ENCODE assay signal across 1 fruit fly cellular context in the genomic region with DNA sequence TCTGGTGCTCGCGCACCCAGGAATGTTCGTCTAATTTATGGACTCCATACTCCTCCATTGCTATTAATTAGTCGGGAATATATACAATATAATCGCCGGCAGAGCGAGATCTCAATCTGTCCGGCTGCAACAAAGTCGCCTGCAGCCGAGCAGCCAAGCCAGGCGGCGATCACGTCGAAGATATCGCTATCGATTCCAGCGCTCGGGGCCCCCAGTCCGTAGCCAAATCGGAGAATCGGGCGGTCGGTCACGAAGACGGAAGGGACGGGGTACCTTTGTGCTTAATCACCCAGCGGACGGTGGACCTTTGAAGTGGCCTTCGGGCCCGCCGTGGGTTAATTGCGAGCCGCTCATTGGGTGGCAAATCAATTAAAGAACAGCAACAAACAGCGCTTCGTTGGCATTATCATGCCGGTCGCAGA.
TF ChIP-seq lines count a peak whose summit lies in the region.

No protein-coding gene starts in this region.

TF ChIP-seq in whole organism, embryonic, 481 proteins besides CTCF, POLR2A, EP300 and RAD21 (continued from another document and continues in another):
- TF ChIP-seq CG15514 (GFP tag; optimal IDR thresholded peaks at IDR 0.05; lab: Kevin White, UChicago) (no peak), salm (tag; optimal IDR thresholded peaks at IDR 0.05; lab: Kevin White, UChicago) (peak; percentile 6), grn (GFP tag; optimal IDR thresholded peaks at IDR 0.05; lab: Kevin White, UChicago) (peak; percentile 99), Dek (tag; optimal IDR thresholded peaks at IDR 0.05; lab: Kevin White, UChicago) (no peak), CG14441 (GFP tag; IDR thresholded peaks at IDR 0.05; lab: Robert Waterston, UW) (no peak), CG43689 (GFP tag; IDR thresholded peaks at IDR 0.05; lab: Robert Waterston, UW) (no peak), CG12104 (GFP tag; optimal IDR thresholded peaks at IDR 0.05; lab: Kevin White, UChicago) (no peak), vvl (GFP tag; IDR thresholded peaks at IDR 0.05; lab: Robert Waterston, UW) (peak; percentile 25; the same call in 1 of the 2 replicates), Neu2 (GFP tag; optimal IDR thresholded peaks at IDR 0.05; lab: Kevin White, UChicago; ENCODE audit: borderline replicate concordance) (no peak), chm (GFP tag; IDR thresholded peaks at IDR 0.05; lab: Robert Waterston, UW) (no peak), CG11560 (tag; IDR thresholded peaks at IDR 0.05; lab: Robert Waterston, UW) (no peak), CG12236 (GFP tag; optimal IDR thresholded peaks at IDR 0.05; lab: Kevin White, UChicago) (no peak), Hmx (GFP tag; optimal IDR thresholded peaks at IDR 0.05; lab: Kevin White, UChicago) (no peak), lab (GFP tag; optimal IDR thresholded peaks at IDR 0.05; lab: Kevin White, UChicago) (peak; percentile 52), CG9797 (GFP tag; optimal IDR thresholded peaks at IDR 0.05; lab: Kevin White, UChicago) (no peak), CG42726 (GFP tag; IDR thresholded peaks at IDR 0.05; lab: Robert Waterston, UW; ENCODE audit: partially characterized antibody) (no peak), Fer3 (tag; optimal IDR thresholded peaks at IDR 0.05; lab: Kevin White, UChicago) (no peak), nom (GFP tag; optimal IDR thresholded peaks at IDR 0.05; lab: Kevin White, UChicago) (no peak), sisA (GFP tag; IDR thresholded peaks at IDR 0.05; lab: Robert Waterston, UW) (no peak), en (GFP tag; optimal IDR thresholded peaks at IDR 0.05; lab: Kevin White, UChicago) (no peak), Mrtf (GFP tag; IDR thresholded peaks at IDR 0.05; lab: Robert Waterston, UW) (no peak), btn (GFP tag; optimal IDR thresholded peaks at IDR 0.05; lab: Kevin White, UChicago) (no peak), CG11723 (GFP tag; optimal IDR thresholded peaks at IDR 0.05; lab: Kevin White, UChicago) (no peak), CG2199 (GFP tag; IDR thresholded peaks at IDR 0.05; lab: Robert Waterston, UW) (no peak), Aef1 (GFP tag; IDR thresholded peaks at IDR 0.05; lab: Robert Waterston, UW) (no peak), dm (GFP tag; optimal IDR thresholded peaks at IDR 0.05; lab: Kevin White, UChicago) (no peak), CG16863 (GFP tag; optimal IDR thresholded peaks at IDR 0.05; lab: Kevin White, UChicago) (no peak), CG10654 (GFP tag; optimal IDR thresholded peaks at IDR 0.05; lab: Kevin White, UChicago) (no peak), HHEX (GFP tag; optimal IDR thresholded peaks at IDR 0.05; lab: Kevin White, UChicago) (no peak), CG10209 (GFP tag; optimal IDR thresholded peaks at IDR 0.05; lab: Kevin White, UChicago) (no peak), Trl (optimal IDR thresholded peaks at IDR 0.05; lab: Kevin White, UChicago) (no peak), Trl (GFP tag; optimal IDR thresholded peaks at IDR 0.05; lab: Kevin White, UChicago) (no peak), tup (GFP tag; optimal IDR thresholded peaks at IDR 0.05; lab: Kevin White, UChicago) (no peak), amos (GFP tag; IDR thresholded peaks at IDR 0.05; lab: Robert Waterston, UW; ENCODE audit: partially characterized antibody) (0 out of 2 replicates have a peak, but pooled peaks have one; percentile 5), Myb (GFP tag; optimal IDR thresholded peaks at IDR 0.05; lab: Kevin White, UChicago) (no peak), CG3407 (GFP tag; optimal IDR thresholded peaks at IDR 0.05; lab: Kevin White, UChicago) (no peak), CG13624 (GFP tag; optimal IDR thresholded peaks at IDR 0.05; lab: Kevin White, UChicago) (no peak), gro (GFP tag; optimal IDR thresholded peaks at IDR 0.05; lab: Kevin White, UChicago) (no peak), Vsx1 (GFP tag; optimal IDR thresholded peaks at IDR 0.05; lab: Kevin White, UChicago) (peak; percentile 69), klu (GFP tag; IDR thresholded peaks at IDR 0.05; lab: Robert Waterston, UW) (no peak), dati (GFP tag; IDR thresholded peaks at IDR 0.05; lab: Robert Waterston, UW) (no peak), Dfd (GFP tag; optimal IDR thresholded peaks at IDR 0.05; lab: Kevin White, UChicago) (no peak), CG10321 (GFP tag; IDR thresholded peaks at IDR 0.05; lab: Robert Waterston, UW) (no peak), CG17912 (GFP tag; optimal IDR thresholded peaks at IDR 0.05; lab: Kevin White, UChicago) (no peak), pan (optimal IDR thresholded peaks at IDR 0.05; lab: Kevin White, UChicago) (no peak), pan (GFP tag; optimal IDR thresholded peaks at IDR 0.05 in 1 of 2, IDR thresholded peaks at IDR 0.05 in 1 of 2) (peak in 1 of 2 experiments; percentile 43), crol (GFP tag; IDR thresholded peaks at IDR 0.05; lab: Robert Waterston, UW) (peak; percentile 62), run (tag; optimal IDR thresholded peaks at IDR 0.05; lab: Kevin White, UChicago) (no peak), knrl (GFP tag; IDR thresholded peaks at IDR 0.05; lab: Robert Waterston, UW; ENCODE audit: partially characterized antibody) (no peak), CG10959 (GFP tag; IDR thresholded peaks at IDR 0.05; lab: Robert Waterston, UW) (no peak), Fer2 (tag; optimal IDR thresholded peaks at IDR 0.05; lab: Kevin White, UChicago) (no peak), Poxn (GFP tag; IDR thresholded peaks at IDR 0.05; lab: Robert Waterston, UW) (no peak), CG4730 (GFP tag; IDR thresholded peaks at IDR 0.05; lab: Robert Waterston, UW) (no peak), ems (GFP tag; optimal IDR thresholded peaks at IDR 0.05; lab: Kevin White, UChicago) (no peak), NC2β (GFP tag; optimal IDR thresholded peaks at IDR 0.05; lab: Kevin White, UChicago) (no peak), CG1792 (GFP tag; optimal IDR thresholded peaks at IDR 0.05; lab: Kevin White, UChicago) (no peak), CG11093 (GFP tag; IDR thresholded peaks at IDR 0.05; lab: Robert Waterston, UW) (no peak), Hr78 (GFP tag; optimal IDR thresholded peaks at IDR 0.05; lab: Kevin White, UChicago) (no peak), otp (GFP tag; IDR thresholded peaks at IDR 0.05; lab: Robert Waterston, UW) (no peak), rib (GFP tag; IDR thresholded peaks at IDR 0.05; lab: Robert Waterston, UW) (0 out of 2 replicates have a peak, but pooled peaks have one; percentile 42), CG12299 (tag; optimal IDR thresholded peaks at IDR 0.05; lab: Kevin White, UChicago) (no peak), CG31224 (GFP tag; IDR thresholded peaks at IDR 0.05; lab: Robert Waterston, UW) (no peak), CG17186 (GFP tag; optimal IDR thresholded peaks at IDR 0.05; lab: Kevin White, UChicago) (no peak), exex (tag; optimal IDR thresholded peaks at IDR 0.05; lab: Kevin White, UChicago) (peak; percentile 84), Spps (tag; optimal IDR thresholded peaks at IDR 0.05; lab: Kevin White, UChicago) (no peak), ftz-f1 (GFP tag; optimal IDR thresholded peaks at IDR 0.05; lab: Kevin White, UChicago) (peak; percentile 21), wdn (GFP tag; IDR thresholded peaks at IDR 0.05; lab: Robert Waterston, UW) (no peak), CG6765 (GFP tag; optimal IDR thresholded peaks at IDR 0.05; lab: Kevin White, UChicago) (no peak), CG17568 (GFP tag; optimal IDR thresholded peaks at IDR 0.05; lab: Kevin White, UChicago) (no peak), Gug (GFP tag; IDR thresholded peaks at IDR 0.05; lab: Robert Waterston, UW) (no peak), Abd-B (GFP tag; optimal IDR thresholded peaks at IDR 0.05; lab: Kevin White, UChicago) (no peak), CG9932 (GFP tag; IDR thresholded peaks at IDR 0.05; lab: Robert Waterston, UW) (no peak), sd (tag; optimal IDR thresholded peaks at IDR 0.05; lab: Kevin White, UChicago) (peak; percentile 73), corto (GFP tag; optimal IDR thresholded peaks at IDR 0.05; lab: Kevin White, UChicago) (no peak), CG2678 (tag; optimal IDR thresholded peaks at IDR 0.05; lab: Kevin White, UChicago) (no peak), dpn (GFP tag; optimal IDR thresholded peaks at IDR 0.05; lab: Kevin White, UChicago) (no peak), CG3847 (GFP tag; IDR thresholded peaks at IDR 0.05; lab: Robert Waterston, UW) (no peak), insv (GFP tag; optimal IDR thresholded peaks at IDR 0.05; lab: Kevin White, UChicago) (no peak), ci (GFP tag; IDR thresholded peaks at IDR 0.05; lab: Robert Waterston, UW) (0 out of 3 replicates have a peak, but pooled peaks have one; percentile 40), Camta (GFP tag; optimal IDR thresholded peaks at IDR 0.05; lab: Kevin White, UChicago) (no peak), CG31365 (tag; optimal IDR thresholded peaks at IDR 0.05; lab: Kevin White, UChicago) (no peak), CG2120 (GFP tag; optimal IDR thresholded peaks at IDR 0.05; lab: Kevin White, UChicago) (no peak), CG9727 (GFP tag; optimal IDR thresholded peaks at IDR 0.05; lab: Kevin White, UChicago) (no peak), B-H1 (GFP tag; IDR thresholded peaks at IDR 0.05; lab: Robert Waterston, UW) (no peak), CG13894 (tag; optimal IDR thresholded peaks at IDR 0.05; lab: Kevin White, UChicago) (peak; percentile 53), Hr39 (optimal IDR thresholded peaks at IDR 0.05; lab: Kevin White, UChicago) (no peak), Antp (GFP tag; optimal IDR thresholded peaks at IDR 0.05; lab: Kevin White, UChicago) (no peak), CG10366 (GFP tag; IDR thresholded peaks at IDR 0.05; lab: Robert Waterston, UW) (no peak), CG4854 (GFP tag; optimal IDR thresholded peaks at IDR 0.05; lab: Kevin White, UChicago) (no peak), Hr3 (GFP tag; optimal IDR thresholded peaks at IDR 0.05; lab: Kevin White, UChicago) (no peak), Mad (GFP tag; optimal IDR thresholded peaks at IDR 0.05; lab: Kevin White, UChicago) (no peak), HLHmδ (GFP tag; optimal IDR thresholded peaks at IDR 0.05; lab: Kevin White, UChicago) (no peak), CG32772 (GFP tag; IDR thresholded peaks at IDR 0.05; lab: Robert Waterston, UW) (no peak), sc (optimal IDR thresholded peaks at IDR 0.05; lab: Kevin White, UChicago) (no peak), sc (GFP tag; optimal IDR thresholded peaks at IDR 0.05; lab: Kevin White, UChicago) (no peak), Bgb (GFP tag; IDR thresholded peaks at IDR 0.05; lab: Robert Waterston, UW; ENCODE audit: partially characterized antibody) (peak; percentile 31; the same call in 1 of the 2 replicates), HLH3B (GFP tag; IDR thresholded peaks at IDR 0.05; lab: Robert Waterston, UW) (0 out of 2 replicates have a peak, but pooled peaks have one; percentile 4), Dip2 (GFP tag; IDR thresholded peaks at IDR 0.05; lab: Robert Waterston, UW) (no peak), Usf (GFP tag; optimal IDR thresholded peaks at IDR 0.05; lab: Kevin White, UChicago) (no peak), CG9609 (GFP tag; optimal IDR thresholded peaks at IDR 0.05; lab: Kevin White, UChicago) (no peak), CG8478 (optimal IDR thresholded peaks at IDR 0.05; lab: Kevin White, UChicago) (no peak), dysf (GFP tag; IDR thresholded peaks at IDR 0.05; lab: Robert Waterston, UW) (no peak), Oli (tag; optimal IDR thresholded peaks at IDR 0.05; lab: Kevin White, UChicago) (no peak), twi (tag; optimal IDR thresholded peaks at IDR 0.05; lab: Kevin White, UChicago) (peak; percentile 1), CG6813 (GFP tag; optimal IDR thresholded peaks at IDR 0.05; lab: Kevin White, UChicago) (no peak), Dref (GFP tag; IDR thresholded peaks at IDR 0.05; lab: Robert Waterston, UW) (no peak), Ssrp (tag; optimal IDR thresholded peaks at IDR 0.05; lab: Kevin White, UChicago) (no peak), NFAT (GFP tag; IDR thresholded peaks at IDR 0.05; lab: Robert Waterston, UW) (no peak), vnd (GFP tag; IDR thresholded peaks at IDR 0.05; lab: Robert Waterston, UW; ENCODE audit: partially characterized antibody) (0 out of 3 replicates have a peak, but pooled peaks have one; percentile 41), CG3163 (GFP tag; optimal IDR thresholded peaks at IDR 0.05; lab: Kevin White, UChicago) (no peak), chinmo (GFP tag; IDR thresholded peaks at IDR 0.05; lab: Robert Waterston, UW; ENCODE audit: partially characterized antibody) (0 out of 4 replicates have a peak, but pooled peaks have one; percentile 63), CG1603 (tag; optimal IDR thresholded peaks at IDR 0.05; lab: Kevin White, UChicago) (no peak), NC2α (GFP tag; optimal IDR thresholded peaks at IDR 0.05; lab: Kevin White, UChicago) (no peak), MBD-R2 (GFP tag; IDR thresholded peaks at IDR 0.05; lab: Robert Waterston, UW) (no peak), CG34376 (GFP tag; optimal IDR thresholded peaks at IDR 0.05; lab: Kevin White, UChicago) (no peak), fu2 (GFP tag; optimal IDR thresholded peaks at IDR 0.05; lab: Kevin White, UChicago) (no peak), Optix (GFP tag; IDR thresholded peaks at IDR 0.05; lab: Robert Waterston, UW) (no peak), cwo (GFP tag; optimal IDR thresholded peaks at IDR 0.05; lab: Kevin White, UChicago) (no peak), CG8924 (tag; optimal IDR thresholded peaks at IDR 0.05; lab: Kevin White, UChicago) (no peak), CG12391 (tag; optimal IDR thresholded peaks at IDR 0.05; lab: Kevin White, UChicago) (no peak), Stat92E (GFP tag; optimal IDR thresholded peaks at IDR 0.05; lab: Kevin White, UChicago) (peak in 1 of 3 experiments; percentile 34), C15 (GFP tag; IDR thresholded peaks at IDR 0.05; lab: Robert Waterston, UW) (no peak), zen (tag; optimal IDR thresholded peaks at IDR 0.05; lab: Kevin White, UChicago) (peak; percentile 70), CG11085 (GFP tag; IDR thresholded peaks at IDR 0.05; lab: Robert Waterston, UW) (no peak), CG14710 (tag; optimal IDR thresholded peaks at IDR 0.05; lab: Kevin White, UChicago) (no peak), z (GFP tag; IDR thresholded peaks at IDR 0.05; lab: Robert Waterston, UW) (no peak), CG3281 (GFP tag; optimal IDR thresholded peaks at IDR 0.05; lab: Kevin White, UChicago) (no peak), zen2 (GFP tag; IDR thresholded peaks at IDR 0.05; lab: Robert Waterston, UW; ENCODE audit: partially characterized antibody) (0 out of 3 replicates have a peak, but pooled peaks have one; percentile 26), CG4360 (GFP tag; IDR thresholded peaks at IDR 0.05; lab: Robert Waterston, UW) (peak; percentile 20), CG15073 (GFP tag; optimal IDR thresholded peaks at IDR 0.05; lab: Kevin White, UChicago) (no peak), CG3065 (GFP tag; optimal IDR thresholded peaks at IDR 0.05; lab: Kevin White, UChicago) (no peak), CG18764 (GFP tag; optimal IDR thresholded peaks at IDR 0.05; lab: Kevin White, UChicago) (no peak)
